Worm (Caenorhabditis elegans) whole organism, L2 larva: Measurements from ENCODE around the gene mocs-1.

Experiments
- C34F6.9 ChIP-seq: fragments of 150-350 bp; optimal IDR thresholded peaks from 2 replicates; lab custom pipeline; 2014; ENCODE audit warnings: missing biosample characterization, missing genetic modification characterization
- F13H6.1 ChIP-seq: sonication (generic microtip); optimal IDR thresholded peaks from 2 replicates; lab custom pipeline; 2016; ENCODE audit warnings: missing genetic modification characterization, missing compliant biosample characterization
- R02D3.7 ChIP-seq: fragments of 150-350 bp; optimal IDR thresholded peaks from 2 replicates; lab custom pipeline; 2014; ENCODE audit warnings: missing biosample characterization, missing genetic modification characterization
- Y55F3AM.14 ChIP-seq: fragments of 200-800 bp; sonication (Bioruptor generic); optimal IDR thresholded peaks from 2 replicates; lab custom pipeline; 2018; ENCODE audit warnings: mild to moderate bottlenecking, missing genetic modification characterization, missing compliant biosample characterization
- ZK546.5 ChIP-seq: sonication (generic microtip); optimal IDR thresholded peaks from 2 replicates; lab custom pipeline; 2017; ENCODE audit warnings: missing biosample characterization, missing genetic modification characterization
- alr-1 ChIP-seq: fragments of 150-350 bp; optimal IDR thresholded peaks from 2 replicates; lab custom pipeline; 2014; ENCODE audit warnings: missing biosample characterization, missing genetic modification characterization
- blmp-1 ChIP-seq: sonication (generic microtip); optimal IDR thresholded peaks from 2 replicates; lab custom pipeline; 2017; ENCODE audit warnings: missing genetic modification characterization, mild to moderate bottlenecking, missing compliant biosample characterization, antibody characterized with exemption, moderate library complexity; ENCODE audit not compliant: insufficient read depth
- ceh-16 ChIP-seq: fragments of 150-350 bp; optimal IDR thresholded peaks from 2 replicates; lab custom pipeline; 2014; ENCODE audit warnings: missing biosample characterization, missing genetic modification characterization
- ceh-82 ChIP-seq: fragments of 150-350 bp; optimal IDR thresholded peaks from 2 replicates; lab custom pipeline; 2014; ENCODE audit warnings: missing biosample characterization, missing genetic modification characterization
- crh-2 ChIP-seq: sonication (generic microtip); optimal IDR thresholded peaks from 2 replicates; lab custom pipeline; 2017; ENCODE audit warnings: missing biosample characterization, missing genetic modification characterization
- dmd-4 ChIP-seq: sonication (generic microtip); optimal IDR thresholded peaks from 2 replicates; lab custom pipeline; 2017; ENCODE audit warnings: missing biosample characterization, missing genetic modification characterization
- egl-27 ChIP-seq: sonication (generic microtip); optimal IDR thresholded peaks from 3 replicates; lab custom pipeline; 2017; ENCODE audit warnings: missing biosample characterization, missing genetic modification reagents, missing genetic modification characterization
- elt-1 ChIP-seq: fragments of 150-350 bp; optimal IDR thresholded peaks from 2 replicates; lab custom pipeline; 2014; ENCODE audit warnings: missing biosample characterization, missing genetic modification characterization
- elt-3 ChIP-seq: sonication (generic microtip); optimal IDR thresholded peaks from 2 replicates; lab custom pipeline; 2017; ENCODE audit warnings: missing biosample characterization, missing genetic modification characterization
- fos-1 ChIP-seq: fragments of 150-350 bp; optimal IDR thresholded peaks from 2 replicates; lab custom pipeline; 2014; ENCODE audit warnings: missing biosample characterization, missing genetic modification characterization
- gmeb-1 ChIP-seq: fragments of 150-350 bp; optimal IDR thresholded peaks from 2 replicates; lab custom pipeline; 2014; ENCODE audit warnings: missing biosample characterization, missing genetic modification characterization
- lin-11 ChIP-seq: fragments of 150-350 bp; sonication (generic microtip); optimal IDR thresholded peaks from 2 replicates; lab custom pipeline; 2014; ENCODE audit warnings: missing biosample characterization, missing genetic modification characterization, inconsistent platforms, mixed read lengths
- lin-13 ChIP-seq: fragments of 150-350 bp; optimal IDR thresholded peaks from 2 replicates; lab custom pipeline; 2014; ENCODE audit warnings: missing biosample characterization, missing genetic modification reagents, missing genetic modification characterization
- lin-39 ChIP-seq: fragments of 150-350 bp; optimal IDR thresholded peaks from 2 replicates; lab custom pipeline; 2014; ENCODE audit warnings: missing biosample characterization, missing genetic modification reagents, missing genetic modification characterization
- mab-5 ChIP-seq: fragments of 150-350 bp; optimal IDR thresholded peaks from 2 replicates; lab custom pipeline; 2014; ENCODE audit warnings: missing biosample characterization, missing genetic modification characterization
- mbf-1 ChIP-seq: sonication (generic microtip); optimal IDR thresholded peaks from 2 replicates; lab custom pipeline; 2017; ENCODE audit warnings: missing biosample characterization, missing genetic modification characterization
- mdl-1 ChIP-seq, 2 experiments: fragments of 150-350 bp in 1 of 2; sonication (generic microtip) in 1 of 2; optimal IDR thresholded peaks; 2 replicates each; lab custom pipeline; 2017; ENCODE audit warnings: missing biosample characterization in 2 of 2, missing genetic modification characterization in 2 of 2
- nhr-11 ChIP-seq: fragments of 150-350 bp; optimal IDR thresholded peaks from 2 replicates; lab custom pipeline; 2014; ENCODE audit warnings: missing biosample characterization, missing genetic modification characterization
- nhr-12 ChIP-seq: fragments of 150-350 bp; optimal IDR thresholded peaks from 2 replicates; lab custom pipeline; 2014; ENCODE audit warnings: missing biosample characterization, missing genetic modification characterization
- nhr-129 ChIP-seq: fragments of 150-350 bp; optimal IDR thresholded peaks from 2 replicates; lab custom pipeline; 2014; ENCODE audit warnings: missing biosample characterization, missing genetic modification characterization
- nhr-23 ChIP-seq: fragments of 150-350 bp; optimal IDR thresholded peaks from 2 replicates; lab custom pipeline; 2014; ENCODE audit warnings: missing biosample characterization, missing genetic modification reagents, missing genetic modification characterization
- nhr-237 ChIP-seq: fragments of 150-350 bp; optimal IDR thresholded peaks from 2 replicates; lab custom pipeline; 2014; ENCODE audit warnings: missing biosample characterization, missing genetic modification characterization
- nhr-25 ChIP-seq: fragments of 150-350 bp; sonication (generic microtip); optimal IDR thresholded peaks from 3 replicates; lab custom pipeline; 2014; ENCODE audit warnings: missing biosample characterization, missing genetic modification characterization
- nhr-6 ChIP-seq: fragments of 150-350 bp; optimal IDR thresholded peaks from 2 replicates; lab custom pipeline; 2014; ENCODE audit warnings: missing biosample characterization, missing genetic modification characterization
- nhr-77 ChIP-seq: fragments of 150-350 bp; optimal IDR thresholded peaks from 2 replicates; lab custom pipeline; 2014; ENCODE audit warnings: missing biosample characterization, missing genetic modification characterization
- peb-1 ChIP-seq: fragments of 150-350 bp; optimal IDR thresholded peaks from 2 replicates; lab custom pipeline; 2014; ENCODE audit warnings: missing biosample characterization, missing genetic modification characterization
- sem-4 ChIP-seq: fragments of 150-350 bp; optimal IDR thresholded peaks from 2 replicates; lab custom pipeline; 2014; ENCODE audit warnings: missing biosample characterization, missing genetic modification reagents, missing genetic modification characterization
- skn-1 ChIP-seq: sonication (generic microtip); optimal IDR thresholded peaks from 2 replicates; lab custom pipeline; 2017; ENCODE audit warnings: missing biosample characterization, missing genetic modification characterization
- sma-3 ChIP-seq: sonication (generic microtip); optimal IDR thresholded peaks from 2 replicates; lab custom pipeline; 2016; ENCODE audit warnings: missing genetic modification reagents, missing genetic modification characterization, missing compliant biosample characterization
- sma-9 ChIP-seq, 2 experiments: fragments of 150-350 bp in 1 of 2; sonication (generic microtip) in 1 of 2; optimal IDR thresholded peaks; 2 replicates each; lab custom pipeline; 2014 to 2016; ENCODE audit warnings: missing genetic modification characterization in 2 of 2, mild to moderate bottlenecking in 1 of 2, missing biosample characterization in 1 of 2, missing compliant biosample characterization in 1 of 2, missing genetic modification reagents in 1 of 2, moderate library complexity in 1 of 2
- snpc-4 ChIP-seq: fragments of 150-350 bp; optimal IDR thresholded peaks from 2 replicates; lab custom pipeline; 2014; ENCODE audit warnings: missing biosample characterization, missing genetic modification characterization
- unc-39 ChIP-seq: fragments of 150-350 bp; optimal IDR thresholded peaks from 2 replicates; lab custom pipeline; 2014; ENCODE audit warnings: missing biosample characterization, missing genetic modification characterization
- zag-1 ChIP-seq: fragments of 150-350 bp; optimal IDR thresholded peaks from 2 replicates; lab custom pipeline; 2014; ENCODE audit warnings: missing biosample characterization, missing genetic modification characterization
- ztf-1 ChIP-seq: fragments of 200-800 bp; sonication (Bioruptor generic); conservative IDR thresholded peaks from 2 replicates; pipeline ENCODE4 v1.3.6; 2022; ENCODE audit warnings: missing genetic modification characterization, missing compliant biosample characterization
- ztf-11 ChIP-seq: sonication (generic microtip); optimal IDR thresholded peaks from 2 replicates; lab custom pipeline; 2017; ENCODE audit warnings: missing biosample characterization, missing genetic modification characterization
- ztf-4 ChIP-seq: fragments of 150-350 bp; optimal IDR thresholded peaks from 2 replicates; lab custom pipeline; 2014; ENCODE audit warnings: missing biosample characterization, missing genetic modification characterization

Gene mocs-1

DNA sequence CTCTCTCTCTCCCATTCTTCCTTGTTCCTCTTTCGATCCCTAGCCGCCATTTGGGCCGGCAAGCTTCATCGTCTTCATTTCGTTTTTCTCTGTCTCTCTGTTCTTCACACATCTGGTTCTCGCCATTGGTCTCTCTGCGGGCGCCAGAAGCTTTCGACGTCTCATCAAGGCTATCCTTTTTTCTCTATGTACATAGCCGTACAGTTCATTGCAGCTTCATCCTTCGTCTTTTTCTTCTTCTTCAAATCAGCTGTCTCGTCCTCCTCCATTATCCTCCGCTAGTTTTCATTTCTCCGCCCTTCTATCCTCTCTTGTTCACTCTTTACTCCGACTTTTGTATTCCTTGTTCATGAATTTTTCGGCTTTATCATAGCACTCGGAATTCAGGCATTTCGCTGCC lies 19.9 kb downstream of the mocs-1 start, which contains the start of gene F39D8.3:
Gene F39D8.3 (plus strand): TSS at position 301 of the 400 bp plus-strand sequence.
- TF ChIP-seq mdl-1 (tag; optimal IDR thresholded peaks at IDR 0.05; lab: Kevin White, UChicago): no peak
- TF ChIP-seq ztf-1 (GFP tag; lab: Robert Waterston, UW): no peak
- TF ChIP-seq blmp-1: no peak
- no peak for TF ChIP-seq nhr-25
- no peak for TF ChIP-seq fos-1 (tag; lab: Kevin White, UChicago)
- no peak for TF ChIP-seq ceh-16
- TF ChIP-seq alr-1 (tag; lab: Kevin White, UChicago): no peak
- no peak for TF ChIP-seq R02D3.7 (tag; lab: Kevin White, UChicago)
- no peak for TF ChIP-seq nhr-12 (tag; lab: Kevin White, UChicago)
- no peak for TF ChIP-seq gmeb-1 (tag; lab: Kevin White, UChicago)
- no peak for TF ChIP-seq dmd-4 (tag; lab: Kevin White, UChicago)
- TF ChIP-seq nhr-129 (tag; lab: Kevin White, UChicago): no peak
- no peak for TF ChIP-seq mbf-1 (tag; lab: Kevin White, UChicago)
- TF ChIP-seq skn-1: no peak
- no peak for TF ChIP-seq ceh-82 (tag; lab: Kevin White, UChicago)
- TF ChIP-seq egl-27 (tag; lab: Kevin White, UChicago): no peak
- no peak for TF ChIP-seq nhr-11 (tag; lab: Kevin White, UChicago)
- no peak for TF ChIP-seq sem-4 (tag; lab: Kevin White, UChicago)
- TF ChIP-seq nhr-6 (tag; lab: Kevin White, UChicago): no peak

DNA sequence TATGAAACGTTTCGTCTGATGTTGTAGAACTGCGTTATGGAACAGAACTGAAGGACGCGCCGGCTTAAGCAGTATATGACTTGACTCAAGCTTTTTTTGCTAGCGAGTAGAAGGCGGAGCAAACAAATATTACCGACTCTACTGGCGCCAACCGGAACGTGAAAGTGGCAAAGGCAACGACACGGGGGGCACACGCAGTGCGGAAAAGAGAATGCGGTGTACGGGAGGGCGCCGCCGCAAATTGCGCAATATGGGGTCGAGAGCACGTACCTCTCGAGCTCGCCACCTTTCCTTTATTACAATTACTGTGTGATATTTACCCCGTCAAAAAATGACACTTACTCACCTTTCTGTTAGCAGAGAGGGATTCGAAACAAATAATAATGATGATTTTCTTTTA lies 25.4 kb downstream of the mocs-1 start, which contains the start of gene pqn-36:
Gene pqn-36 (minus strand): TSS at position 268 of the 400 bp plus-strand sequence.
- no peak for TF ChIP-seq crh-2
- TF ChIP-seq F13H6.1: peak; percentile 3
- no peak for TF ChIP-seq ZK546.5 (tag; lab: Kevin White, UChicago)

- TF ChIP-seq elt-1 (tag; lab: Kevin White, UChicago) (no peak), R02D3.7 (tag; lab: Kevin White, UChicago) (no peak), fos-1 (tag; lab: Kevin White, UChicago) (peak; percentile 49), alr-1 (tag; lab: Kevin White, UChicago) (no peak), C34F6.9 (tag; lab: Kevin White, UChicago) (no peak), elt-3 (tag; lab: Kevin White, UChicago) (no peak), nhr-12 (tag; lab: Kevin White, UChicago) (no peak)
These were observed 32.0 kb downstream of the mocs-1 start for ce11 chrX:15408577-15408976.

- no peak for TF ChIP-seq gmeb-1 (tag; lab: Kevin White, UChicago)
- TF ChIP-seq elt-3 (tag; lab: Kevin White, UChicago): no peak
- TF ChIP-seq snpc-4 (tag; lab: Kevin White, UChicago): no peak
- no peak for TF ChIP-seq unc-39 (tag; lab: Kevin White, UChicago)
- no peak for TF ChIP-seq ztf-4
- TF ChIP-seq alr-1 (tag; lab: Kevin White, UChicago): no peak
- TF ChIP-seq F13H6.1: no peak
- no peak for TF ChIP-seq zag-1 (tag; lab: Kevin White, UChicago)
- TF ChIP-seq nhr-237 (tag; lab: Kevin White, UChicago): no peak
- no peak for TF ChIP-seq sma-3 (GFP tag; lab: Kevin White, UChicago)
- TF ChIP-seq mbf-1 (tag; lab: Kevin White, UChicago): no peak
- TF ChIP-seq mdl-1 (tag; optimal IDR thresholded peaks at IDR 0.05; lab: Kevin White, UChicago): no peak
- TF ChIP-seq R02D3.7 (tag; lab: Kevin White, UChicago): no peak
- TF ChIP-seq sma-9 (GFP tag; optimal IDR thresholded peaks at IDR 0.05; lab: Kevin White, UChicago): no peak
- TF ChIP-seq sma-9 (tag; optimal IDR thresholded peaks at IDR 0.05; lab: Kevin White, UChicago): no peak
- TF ChIP-seq lin-39 (tag; lab: Kevin White, UChicago): no peak
- no peak for TF ChIP-seq nhr-23 (tag; lab: Kevin White, UChicago)
- TF ChIP-seq mab-5 (tag; lab: Kevin White, UChicago): no peak
These were observed 33.0 kb downstream of the mocs-1 start, which contains the start of gene psa-3 for ce11 chrX:15407631-15408030. Gene psa-3, plus strand, starts transcription at chrX:15407931.

- TF ChIP-seq lin-39 (tag; lab: Kevin White, UChicago) (no peak), nhr-11 (tag; lab: Kevin White, UChicago) (no peak), peb-1 (tag; lab: Kevin White, UChicago) (no peak), F13H6.1 (peak; percentile 54), dmd-4 (tag; lab: Kevin White, UChicago) (no peak), ceh-82 (tag; lab: Kevin White, UChicago) (no peak), C34F6.9 (tag; lab: Kevin White, UChicago) (no peak), ceh-16 (no peak), nhr-25 (no peak), mdl-1 (tag; optimal IDR thresholded peaks at IDR 0.05; lab: Kevin White, UChicago) (no peak), nhr-77 (tag; lab: Kevin White, UChicago) (no peak), sem-4 (tag; lab: Kevin White, UChicago) (peak; percentile 15), Y55F3AM.14 (GFP tag; lab: Kevin White, UChicago) (no peak), unc-39 (tag; lab: Kevin White, UChicago) (no peak), nhr-23 (tag; lab: Kevin White, UChicago) (no peak), zag-1 (tag; lab: Kevin White, UChicago) (peak; percentile 48), sma-3 (GFP tag; lab: Kevin White, UChicago) (no peak), egl-27 (tag; lab: Kevin White, UChicago) (no peak), elt-1 (tag; lab: Kevin White, UChicago) (no peak), lin-11 (tag; lab: Kevin White, UChicago) (no peak), skn-1 (no peak), lin-13 (no peak), blmp-1 (no peak), ztf-11 (no peak), nhr-6 (tag; lab: Kevin White, UChicago) (no peak), ztf-1 (GFP tag; lab: Robert Waterston, UW) (no peak), mbf-1 (tag; lab: Kevin White, UChicago) (no peak)
These were observed 44.9 kb downstream of the mocs-1 start for ce11 chrX:15395723-15396122.
